Fruit fly (Drosophila melanogaster) whole organism, wandering third instar larva: ENCODE data around the gene CdGAPr.

ENCODE experiments used
- CG32264 ChIP-seq: fragments of 200-800 bp; sonication (Bioruptor generic); optimal IDR thresholded peaks from 2 replicates; lab custom pipeline; 2016; ENCODE audit warnings: missing biosample characterization, missing genetic modification characterization
- Hnf4 ChIP-seq: fragments of 200-800 bp; sonication (Bioruptor generic); optimal IDR thresholded peaks from 2 replicates; lab custom pipeline; 2016; ENCODE audit warnings: missing biosample characterization, mild to moderate bottlenecking, missing genetic modification characterization
- Hr78 ChIP-seq: fragments of >200 bp; optimal IDR thresholded peaks from 2 replicates; lab custom pipeline; 2017; ENCODE audit warnings: missing biosample characterization, missing genetic modification characterization
- OdsH ChIP-seq: fragments of 200-800 bp; sonication (Bioruptor generic); optimal IDR thresholded peaks from 2 replicates; lab custom pipeline; 2016; ENCODE audit warnings: missing biosample characterization, mild to moderate bottlenecking, missing genetic modification characterization
- Vsx2 ChIP-seq: fragments of 200-300, 225-300 bp; sonication (Bioruptor generic); optimal IDR thresholded peaks from 2 replicates; lab custom pipeline; 2018; ENCODE audit warnings: missing biosample characterization, missing genetic modification characterization; ENCODE audit not compliant: partially characterized antibody
- h ChIP-seq: fragments of 200-800 bp; sonication (Bioruptor generic); optimal IDR thresholded peaks from 3 replicates; lab custom pipeline; 2016; ENCODE audit warnings: missing biosample characterization, mild to moderate bottlenecking, missing genetic modification characterization
- pan ChIP-seq: fragments of >200 bp; optimal IDR thresholded peaks from 2 replicates; lab custom pipeline; 2017
- psq ChIP-seq: fragments of 200-800 bp; sonication (Bioruptor generic); optimal IDR thresholded peaks from 3 replicates; lab custom pipeline; 2017; ENCODE audit warnings: missing biosample characterization, mild to moderate bottlenecking, missing genetic modification characterization, moderate library complexity
- sage ChIP-seq: fragments of 200-800 bp; sonication (Bioruptor generic); optimal IDR thresholded peaks from 2 replicates; lab custom pipeline; 2016; ENCODE audit warnings: missing biosample characterization, mild to moderate bottlenecking, missing genetic modification characterization

DNA sequence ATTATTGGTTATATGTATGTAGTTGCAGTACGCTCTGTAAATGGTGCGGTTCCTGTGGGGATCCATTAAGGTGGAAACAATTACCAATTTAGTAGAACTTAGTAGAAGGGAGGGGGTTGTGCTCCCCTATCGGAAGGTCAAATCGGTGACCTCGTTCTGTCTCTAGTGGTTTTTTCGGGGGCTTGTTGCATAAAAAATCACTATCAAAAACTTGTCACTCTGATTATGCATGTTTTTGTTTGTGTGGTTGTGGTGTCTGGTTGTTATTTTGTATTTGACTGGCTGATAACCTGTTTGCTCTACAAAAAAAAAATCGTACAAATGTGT, 28.3 kb downstream of the CdGAPr start:
- TF ChIP-seq pan = no peak
- TF ChIP-seq OdsH (GFP tag; lab: Kevin White, UChicago) = no peak
- no peak for TF ChIP-seq Hnf4
- TF ChIP-seq sage (GFP tag; lab: Kevin White, UChicago) = no peak
- no peak for TF ChIP-seq CG32264 (GFP tag; lab: Kevin White, UChicago)
- no peak for TF ChIP-seq h (GFP tag; lab: Kevin White, UChicago)
- no peak for TF ChIP-seq Vsx2
- no peak for TF ChIP-seq Hr78
- no peak for TF ChIP-seq psq
